Fruit fly (Drosophila melanogaster) whole organism, prepupa: ENCODE data around the gene CG31468.

ENCODE experiments used
- CG1621 ChIP-seq: fragments of 200-800 bp; sonication (Bioruptor generic); optimal IDR thresholded peaks from 3 replicates; lab custom pipeline; 2018; ENCODE audit warnings: missing biosample characterization, mild to moderate bottlenecking, missing genetic modification characterization
- CG3032 ChIP-seq: fragments of 200-800 bp; optimal IDR thresholded peaks from 2 replicates; lab custom pipeline; 2019; ENCODE audit warnings: missing biosample characterization, mild to moderate bottlenecking, missing genetic modification characterization, moderate library complexity
- CG31627 ChIP-seq: fragments of 200-800 bp; sonication (Bioruptor generic); optimal IDR thresholded peaks from 3 replicates; lab custom pipeline; 2016; ENCODE audit warnings: missing biosample characterization, missing genetic modification characterization
- CG6792 ChIP-seq: fragments of 200-800 bp; sonication (Bioruptor generic); optimal IDR thresholded peaks from 3 replicates; lab custom pipeline; 2016; ENCODE audit warnings: missing biosample characterization, missing genetic modification characterization
- CG8632 ChIP-seq: fragments of 200-800 bp; sonication (Bioruptor generic); optimal IDR thresholded peaks from 3 replicates; lab custom pipeline; 2016; ENCODE audit warnings: missing biosample characterization, missing genetic modification characterization
- CG9139 ChIP-seq: fragments of 200-800 bp; sonication (Bioruptor generic); optimal IDR thresholded peaks from 3 replicates; lab custom pipeline; 2017; ENCODE audit warnings: missing biosample characterization, mild to moderate bottlenecking, missing genetic modification characterization
- Gug ChIP-seq: fragments of 200-800 bp; sonication (Bioruptor generic); IDR thresholded peaks from 2 replicates; pipeline ENCODE4 v1.3.6; 2022; ENCODE audit warnings: missing biosample characterization, missing genetic modification characterization
- Lpt ChIP-seq: fragments of 200-800 bp; sonication (Bioruptor generic); optimal IDR thresholded peaks from 3 replicates; lab custom pipeline; 2016; ENCODE audit warnings: missing biosample characterization, missing genetic modification characterization
- OdsH ChIP-seq: fragments of 200-800 bp; sonication (Bioruptor generic); optimal IDR thresholded peaks from 3 replicates; lab custom pipeline; 2016; ENCODE audit warnings: missing biosample characterization, missing genetic modification characterization
- acj6 ChIP-seq: fragments of 200-800 bp; sonication (Bioruptor generic); optimal IDR thresholded peaks from 3 replicates; lab custom pipeline; 2016; ENCODE audit warnings: missing biosample characterization, missing genetic modification characterization
- cyc ChIP-seq: fragments of 200-800 bp; sonication (Bioruptor generic); optimal IDR thresholded peaks from 3 replicates; lab custom pipeline; 2016; ENCODE audit warnings: missing biosample characterization, missing genetic modification characterization
- dac ChIP-seq: fragments of 200-800 bp; sonication (Bioruptor generic); optimal IDR thresholded peaks from 2 replicates; lab custom pipeline; 2017; ENCODE audit warnings: missing biosample characterization, mild to moderate bottlenecking, missing genetic modification characterization
- lz ChIP-seq: fragments of 200-800 bp; sonication (Bioruptor generic); optimal IDR thresholded peaks from 3 replicates; lab custom pipeline; 2016; ENCODE audit warnings: missing biosample characterization, missing genetic modification characterization
- ss ChIP-seq, 2 experiments: fragments of 200-800 bp; sonication (Bioruptor generic); optimal IDR thresholded peaks; 2 replicates in 1 of 2; 3 replicates in 1 of 2; lab custom pipeline; 2017 to 2018; ENCODE audit warnings: mild to moderate bottlenecking in 2 of 2, missing biosample characterization in 2 of 2, missing genetic modification characterization in 2 of 2, moderate library complexity in 1 of 2

DNA sequence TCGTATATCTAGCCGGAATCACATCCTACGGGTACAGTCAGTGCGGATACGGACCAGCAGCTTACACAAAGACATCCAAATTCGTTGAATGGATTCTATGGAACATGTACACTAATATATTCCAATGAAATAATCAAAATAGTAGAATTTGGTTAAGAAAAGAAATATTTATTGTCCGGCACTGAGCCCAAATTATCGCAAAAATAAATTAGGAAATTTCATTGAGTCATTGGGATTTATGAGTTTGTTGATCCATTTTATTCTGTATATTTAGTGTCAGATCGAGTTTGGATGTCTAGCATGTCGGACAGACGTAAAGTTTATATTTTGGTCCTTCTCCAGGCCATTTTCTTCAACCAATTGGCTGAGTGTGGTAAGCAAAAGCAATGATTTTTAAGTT lies 16.4 kb downstream of the CG31468 start, which contains the start of gene CG18754:
- TF ChIP-seq cyc (GFP tag; lab: Kevin White, UChicago): no peak
- TF ChIP-seq Lpt (GFP tag; lab: Kevin White, UChicago): no peak
- TF ChIP-seq CG1621: no peak
- TF ChIP-seq dac: no peak
- no peak for TF ChIP-seq CG31627
- no peak for TF ChIP-seq CG8632 (GFP tag; lab: Kevin White, UChicago)
- no peak for TF ChIP-seq ss (GFP tag; optimal IDR thresholded peaks at IDR 0.05; lab: Kevin White, UChicago)
- no peak for TF ChIP-seq OdsH (GFP tag; lab: Kevin White, UChicago)
- no peak for TF ChIP-seq Gug
- no peak for TF ChIP-seq CG9139 (GFP tag; lab: Kevin White, UChicago)
- TF ChIP-seq CG6792 (GFP tag; lab: Kevin White, UChicago): no peak
- no peak for TF ChIP-seq acj6 (GFP tag; lab: Kevin White, UChicago)
- no peak for TF ChIP-seq lz
- no peak for TF ChIP-seq CG3032 (tag; lab: Kevin White, UChicago)
